Worm (Caenorhabditis elegans) whole organism, L1 larva: ENCODE measurements around the gene F56D2.3.

Experiments
- Y116A8C.19 ChIP-seq: sonication (generic microtip); optimal IDR thresholded peaks from 2 replicates; lab custom pipeline; 2016; ENCODE audit warnings: missing compliant biosample characterization, missing genetic modification characterization, borderline replicate concordance
- alr-1 ChIP-seq: fragments of 200-800 bp; sonication (Bioruptor generic); optimal IDR thresholded peaks from 2 replicates; lab custom pipeline; 2018; ENCODE audit warnings: borderline replicate concordance, mild to moderate bottlenecking, missing genetic modification characterization, missing compliant biosample characterization
- egl-27 ChIP-seq, 2 experiments: fragments of 150-350 bp in 1 of 2; sonication (generic microtip); optimal IDR thresholded peaks; 3 replicates each; lab custom pipeline; 2017 to 2018; ENCODE audit warnings: missing biosample characterization in 2 of 2, missing genetic modification characterization in 2 of 2, missing genetic modification reagents in 2 of 2
- elt-2 ChIP-seq: sonication (generic microtip); optimal IDR thresholded peaks from 2 replicates; lab custom pipeline; 2016; ENCODE audit warnings: missing genetic modification characterization, mild to moderate bottlenecking, inconsistent platforms, missing compliant biosample characterization, missing genetic modification reagents
- fos-1 ChIP-seq: fragments of 150-350 bp; optimal IDR thresholded peaks from 2 replicates; lab custom pipeline; 2014; ENCODE audit warnings: missing biosample characterization, missing genetic modification characterization
- jun-1 ChIP-seq: fragments of 150-350 bp; optimal IDR thresholded peaks from 2 replicates; lab custom pipeline; 2014; ENCODE audit warnings: missing biosample characterization, missing genetic modification reagents, missing genetic modification characterization
- rnt-1 ChIP-seq: sonication (generic microtip); optimal IDR thresholded peaks from 2 replicates; lab custom pipeline; 2016; ENCODE audit warnings: mild to moderate bottlenecking, missing genetic modification characterization, moderate library complexity, missing compliant biosample characterization
- unc-130 ChIP-seq: fragments of 150-350 bp; optimal IDR thresholded peaks from 2 replicates; lab custom pipeline; 2017; ENCODE audit warnings: missing biosample characterization, missing genetic modification characterization, inconsistent platforms

ce11 chrIII:5610276-5610675, 25.5 kb downstream of the F56D2.3 start, which contains the start of gene C05D2.8:
- TF ChIP-seq egl-27 (tag; optimal IDR thresholded peaks at IDR 0.05; lab: Kevin White, UChicago) = no peak
- no peak for TF ChIP-seq alr-1 (tag; lab: Kevin White, UChicago)
- TF ChIP-seq rnt-1 (tag; lab: Kevin White, UChicago) = no peak
- no peak for TF ChIP-seq Y116A8C.19 (tag; lab: Kevin White, UChicago)
- no peak for TF ChIP-seq fos-1 (tag; lab: Kevin White, UChicago)
- TF ChIP-seq elt-2 (tag; lab: Kevin White, UChicago) = peak; percentile 35
- no peak for TF ChIP-seq jun-1 (tag; lab: Kevin White, UChicago)
- TF ChIP-seq unc-130 (tag; lab: Kevin White, UChicago) = no peak
